Fruit fly (Drosophila melanogaster): ENCODE measurements around the gene Apc.

Gene Apc

DNA sequence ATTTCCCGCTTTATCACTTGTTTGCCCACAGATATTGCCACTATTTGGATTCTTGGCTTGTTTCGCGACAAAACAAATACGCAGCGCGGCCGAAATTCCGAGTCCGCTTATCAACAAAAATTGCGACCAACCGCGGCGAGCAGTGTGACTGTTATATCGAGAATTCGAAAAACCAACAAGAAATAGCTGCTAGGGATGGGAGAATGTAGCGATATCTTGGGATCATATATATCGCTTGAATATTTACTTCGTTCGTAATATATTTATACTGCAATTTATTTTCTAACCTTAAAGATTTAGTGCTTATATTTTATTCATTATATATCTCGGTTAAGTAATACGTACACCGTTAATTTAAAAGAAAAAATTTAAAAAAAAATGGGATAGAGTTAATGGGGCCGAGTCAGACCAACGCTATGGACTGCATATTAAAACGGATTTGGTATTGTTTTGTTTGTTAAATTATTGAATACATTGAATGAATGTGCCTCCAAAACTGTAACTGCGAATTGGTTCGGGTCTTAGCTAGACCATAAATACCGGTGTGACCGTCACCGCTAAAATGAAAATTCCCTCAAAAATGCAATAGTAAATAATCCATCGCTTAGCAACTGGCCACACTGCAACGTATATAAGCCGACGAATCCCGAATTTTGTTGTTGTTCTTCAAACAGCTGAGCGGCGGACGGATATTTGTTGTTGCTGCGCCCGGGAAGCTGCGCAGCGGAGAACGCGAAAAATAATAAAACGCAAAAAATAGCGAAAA lies at the start of gene Apc, which contains the start of gene spg (continued):
- TF ChIP-seq h (optimal IDR thresholded peaks at IDR 0.05): no peak
- no peak for TF ChIP-seq CG6254 (GFP tag; optimal IDR thresholded peaks at IDR 0.05)
- TF ChIP-seq vfl (GFP tag; optimal IDR thresholded peaks at IDR 0.05): peak; percentile 50
- no peak for TF ChIP-seq CG2889 (GFP tag; IDR thresholded peaks at IDR 0.05)
- peak; percentile 29; the same call in 1 of the 2 replicates for TF ChIP-seq ttk (GFP tag; IDR thresholded peaks at IDR 0.05)
- peak; percentile 20 for TF ChIP-seq eyg (GFP tag; optimal IDR thresholded peaks at IDR 0.05)
- TF ChIP-seq wek (GFP tag; optimal IDR thresholded peaks at IDR 0.05): peak; percentile 79
- TF ChIP-seq CG9437 (GFP tag; optimal IDR thresholded peaks at IDR 0.05): no peak
- no peak for TF ChIP-seq cwo (GFP tag; optimal IDR thresholded peaks at IDR 0.05)
- TF ChIP-seq CG8478 (optimal IDR thresholded peaks at IDR 0.05): no peak
- TF ChIP-seq CrebB (tag; optimal IDR thresholded peaks at IDR 0.05): peak; percentile 73
- no peak for TF ChIP-seq Taf1 (GFP tag; IDR thresholded peaks at IDR 0.05)
- peak; percentile 50 for TF ChIP-seq gem (tag; optimal IDR thresholded peaks at IDR 0.05)
- TF ChIP-seq unpg (GFP tag; optimal IDR thresholded peaks at IDR 0.05): peak; percentile 45
- TF ChIP-seq CG14014 (GFP tag; IDR thresholded peaks at IDR 0.05): peak; percentile 49; the same call in 1 of the 2 replicates
- TF ChIP-seq sens-2 (GFP tag; IDR thresholded peaks at IDR 0.05): no peak
- TF ChIP-seq exex (tag; optimal IDR thresholded peaks at IDR 0.05): no peak
- TF ChIP-seq nerfin-1 (tag; optimal IDR thresholded peaks at IDR 0.05): peak; percentile 42
- peak; percentile 30 for TF ChIP-seq Usf (GFP tag; optimal IDR thresholded peaks at IDR 0.05)
- no peak for TF ChIP-seq Mad (GFP tag; optimal IDR thresholded peaks at IDR 0.05)
- TF ChIP-seq jigr1 (GFP tag; IDR thresholded peaks at IDR 0.05): peak; percentile 53; the same call in 1 of the 3 replicates
- TF ChIP-seq ab (GFP tag; optimal IDR thresholded peaks at IDR 0.05): no peak
- peak; percentile 42; the same call in 1 of the 3 replicates for TF ChIP-seq zfh1 (GFP tag; IDR thresholded peaks at IDR 0.05)
- TF ChIP-seq CG6813 (GFP tag; optimal IDR thresholded peaks at IDR 0.05): peak; percentile 61
- peak; percentile 7 for TF ChIP-seq CG7786 (GFP tag; optimal IDR thresholded peaks at IDR 0.05)
- TF ChIP-seq Dad (GFP tag; optimal IDR thresholded peaks at IDR 0.05): no peak
- peak; percentile 74 for TF ChIP-seq BtbVII (GFP tag; optimal IDR thresholded peaks at IDR 0.05)
- TF ChIP-seq Adf1 (GFP tag; IDR thresholded peaks at IDR 0.05): 0 out of 2 replicates have a peak, but pooled peaks have one; percentile 32
- peak; percentile 41 for TF ChIP-seq CG18619 (GFP tag; optimal IDR thresholded peaks at IDR 0.05)
- no peak for TF ChIP-seq CG1602 (GFP tag; optimal IDR thresholded peaks at IDR 0.05)
- TF ChIP-seq CG9932 (GFP tag; IDR thresholded peaks at IDR 0.05): peak; percentile 52
- no peak for TF ChIP-seq D (optimal IDR thresholded peaks at IDR 0.05)
- TF ChIP-seq D (GFP tag; optimal IDR thresholded peaks at IDR 0.05): no peak
- TF ChIP-seq CG16779 (GFP tag; IDR thresholded peaks at IDR 0.05): no peak
- TF ChIP-seq Optix (GFP tag; IDR thresholded peaks at IDR 0.05): peak; percentile 38; the same call in 1 of the 3 replicates
- TF ChIP-seq CG8290 (GFP tag; optimal IDR thresholded peaks at IDR 0.05): no peak
- peak in 1 of 2 experiments; percentile 89 for TF ChIP-seq CG8290 (tag; optimal IDR thresholded peaks at IDR 0.05)
- peak; percentile 45 for TF ChIP-seq CG34376 (GFP tag; optimal IDR thresholded peaks at IDR 0.05)
- TF ChIP-seq disco-r (GFP tag; optimal IDR thresholded peaks at IDR 0.05): no peak
- TF ChIP-seq Rx (GFP tag; IDR thresholded peaks at IDR 0.05): peak; percentile 25; the same call in 1 of the 2 replicates
- peak; percentile 64 for TF ChIP-seq CG15514 (GFP tag; optimal IDR thresholded peaks at IDR 0.05)
- TF ChIP-seq prd (optimal IDR thresholded peaks at IDR 0.05): no peak
- TF ChIP-seq prd (GFP tag; IDR thresholded peaks at IDR 0.05): peak; percentile 30; the same call in 2 of the 3 replicates
- no peak for TF ChIP-seq CG10431 (GFP tag; optimal IDR thresholded peaks at IDR 0.05)
- TF ChIP-seq CG11456 (GFP tag; IDR thresholded peaks at IDR 0.05): no peak
- peak; percentile 32 for TF ChIP-seq grn (GFP tag; optimal IDR thresholded peaks at IDR 0.05)
- peak in 1 of 2 experiments; percentile 7 for TF ChIP-seq chif (GFP tag; optimal IDR thresholded peaks at IDR 0.05)
- TF ChIP-seq CG7372 (GFP tag; IDR thresholded peaks at IDR 0.05): no peak
- peak; percentile 76 for TF ChIP-seq CG34224 (GFP tag; IDR thresholded peaks at IDR 0.05; ENCODE audit: partially characterized antibody)
- 0 out of 2 replicates have a peak, but pooled peaks have one; percentile 40 for TF ChIP-seq seq (GFP tag; IDR thresholded peaks at IDR 0.05)
- TF ChIP-seq Pdp1 (GFP tag; optimal IDR thresholded peaks at IDR 0.05): peak; percentile 25 to 49
